Worm (Caenorhabditis elegans) whole organism, late embryonic: ENCODE measurements around the gene idpp-5.

Source experiments
- C38D4.7 ChIP-seq: fragments of 200-800 bp; sonication (Bioruptor generic); optimal IDR thresholded peaks from 2 replicates; lab custom pipeline; 2018; ENCODE audit warnings: mild to moderate bottlenecking, missing genetic modification characterization, moderate library complexity, missing compliant biosample characterization
- ama-1 ChIP-seq: fragments of 150-350 bp; optimal IDR thresholded peaks from 2 replicates; lab custom pipeline; 2014
- dve-1 ChIP-seq: sonication (generic microtip); optimal IDR thresholded peaks from 2 replicates; lab custom pipeline; 2017; ENCODE audit warnings: antibody characterized with exemption, mild to moderate bottlenecking, missing genetic modification characterization, missing compliant biosample characterization
- fkh-10 ChIP-seq: fragments of 150-350 bp; optimal IDR thresholded peaks from 2 replicates; lab custom pipeline; 2014; ENCODE audit warnings: missing biosample characterization, missing genetic modification reagents, missing genetic modification characterization
- lin-11 ChIP-seq: fragments of 200-800 bp; sonication (Bioruptor generic); optimal IDR thresholded peaks from 2 replicates; lab custom pipeline; 2018; ENCODE audit warnings: mild to moderate bottlenecking, missing genetic modification characterization, missing compliant biosample characterization
- nhr-11 ChIP-seq: fragments of 150-350 bp; optimal IDR thresholded peaks from 2 replicates; lab custom pipeline; 2014; ENCODE audit warnings: missing biosample characterization, missing genetic modification characterization
- pha-4 ChIP-seq: fragments of 150-350 bp; optimal IDR thresholded peaks from 2 replicates; lab custom pipeline; 2018; ENCODE audit warnings: missing biosample characterization, missing genetic modification reagents, missing genetic modification characterization
- ttx-3 ChIP-seq: sonication (generic microtip); optimal IDR thresholded peaks from 2 replicates; lab custom pipeline; 2016; ENCODE audit warnings: missing genetic modification reagents, missing genetic modification characterization, missing compliant biosample characterization
- unc-86 ChIP-seq: sonication (generic microtip); optimal IDR thresholded peaks from 2 replicates; lab custom pipeline; 2016; ENCODE audit warnings: missing genetic modification characterization, missing compliant biosample characterization

ce11 chrX:3766552-3766951 is 26.1 kb downstream of the idpp-5 start, which contains the start of gene F47B7.4:
- TF ChIP-seq nhr-11 (tag; lab: Kevin White, UChicago) = no peak
- no peak for TF ChIP-seq pha-4 (tag; lab: Kevin White, UChicago)
- no peak for TF ChIP-seq fkh-10
- TF ChIP-seq dve-1 (tag; lab: Kevin White, UChicago) = no peak
- TF ChIP-seq ama-1 (lab: Kevin White, UChicago) = no peak
- TF ChIP-seq ttx-3 (tag; lab: Kevin White, UChicago) = no peak
- TF ChIP-seq C38D4.7 (GFP tag; lab: Kevin White, UChicago) = no peak
- TF ChIP-seq unc-86 = no peak
- TF ChIP-seq lin-11 (tag; lab: Kevin White, UChicago) = no peak
